Fruit fly (Drosophila melanogaster) whole organism, adult: ENCODE data around the gene TrpRS.
A peak's percentile ranks its signal among the peaks of the same experiment; 100 is the strongest.

Experiments
- CG11617 ChIP-seq: fragments of 200-800 bp; sonication (Bioruptor generic); optimal IDR thresholded peaks from 2 replicates; lab custom pipeline; 2017; ENCODE audit warnings: mild to moderate bottlenecking, missing biosample characterization, missing genetic modification reagents, missing genetic modification characterization
- CG12768 ChIP-seq: fragments of 200-800 bp; sonication (Bioruptor generic); optimal IDR thresholded peaks from 2 replicates; lab custom pipeline; 2017; ENCODE audit warnings: missing biosample characterization, missing genetic modification characterization, mild to moderate bottlenecking, moderate library complexity, missing genetic modification reagents
- CG14711 ChIP-seq: fragments of 200-800 bp; sonication (Bioruptor generic); optimal IDR thresholded peaks from 2 replicates; lab custom pipeline; 2018; ENCODE audit warnings: missing biosample characterization, mild to moderate bottlenecking, missing genetic modification characterization, moderate library complexity
- CG1620 ChIP-seq: fragments of 200-800 bp; sonication (Bioruptor generic); optimal IDR thresholded peaks from 2 replicates; lab custom pipeline; 2016; ENCODE audit warnings: missing biosample characterization, missing genetic modification characterization
- CG33017 ChIP-seq: fragments of 200-800 bp; sonication (Bioruptor generic); optimal IDR thresholded peaks from 2 replicates; lab custom pipeline; 2018; ENCODE audit warnings: missing biosample characterization, mild to moderate bottlenecking, missing genetic modification characterization, moderate library complexity
- CG5204 ChIP-seq: fragments of 200-800 bp; sonication (Bioruptor generic); optimal IDR thresholded peaks from 2 replicates; lab custom pipeline; 2016; ENCODE audit warnings: missing biosample characterization, missing genetic modification characterization
- CG7045 ChIP-seq: fragments of 200-800 bp; sonication (Bioruptor generic); optimal IDR thresholded peaks from 2 replicates; lab custom pipeline; 2017; ENCODE audit warnings: missing biosample characterization, mild to moderate bottlenecking, missing genetic modification characterization
- CG7101 ChIP-seq: fragments of 200-800 bp; sonication (Bioruptor generic); optimal IDR thresholded peaks from 2 replicates; lab custom pipeline; 2018; ENCODE audit warnings: missing biosample characterization, mild to moderate bottlenecking, missing genetic modification characterization, moderate library complexity
- Clk ChIP-seq: fragments of 200-800 bp; sonication (Bioruptor generic); optimal IDR thresholded peaks from 2 replicates; lab custom pipeline; 2017; ENCODE audit warnings: missing biosample characterization, missing genetic modification characterization
- Crg-1 ChIP-seq: fragments of 200-800 bp; sonication (Bioruptor generic); optimal IDR thresholded peaks from 2 replicates; lab custom pipeline; 2016; ENCODE audit warnings: missing biosample characterization, missing genetic modification characterization
- Hr96 ChIP-seq: fragments of 200-800 bp; sonication (Bioruptor generic); optimal IDR thresholded peaks from 2 replicates; lab custom pipeline; 2016; ENCODE audit warnings: missing biosample characterization, missing genetic modification characterization
- Mnt ChIP-seq: fragments of 200-800 bp; sonication (Bioruptor generic); optimal IDR thresholded peaks from 2 replicates; lab custom pipeline; 2016; ENCODE audit warnings: missing biosample characterization, mild to moderate bottlenecking, missing genetic modification characterization
- bab1 ChIP-seq: fragments of 200-800 bp; sonication (Bioruptor generic); optimal IDR thresholded peaks from 3 replicates; lab custom pipeline; 2019; ENCODE audit warnings: missing biosample characterization, mild to moderate bottlenecking, missing genetic modification characterization, moderate library complexity
- cic ChIP-seq: fragments of 200-800 bp; sonication (Bioruptor generic); optimal IDR thresholded peaks from 2 replicates; lab custom pipeline; 2017; ENCODE audit warnings: missing biosample characterization, mild to moderate bottlenecking, missing genetic modification characterization, moderate library complexity
- cnc ChIP-seq, 2 experiments: fragments of >200 bp; optimal IDR thresholded peaks; 2 replicates each; lab custom pipeline; 2017
- kay ChIP-seq: fragments of 200-800 bp; sonication (Bioruptor generic); peaks from one replicate; lab custom pipeline; 2016; ENCODE audit warnings: missing biosample characterization, missing genetic modification characterization, borderline replicate concordance
- ovo ChIP-seq: fragments of 200-800 bp; sonication (Bioruptor generic); optimal IDR thresholded peaks from 2 replicates; lab custom pipeline; 2016; ENCODE audit warnings: missing biosample characterization, missing genetic modification characterization
- pad ChIP-seq: fragments of 200-800 bp; sonication (Bioruptor generic); optimal IDR thresholded peaks from 3 replicates; lab custom pipeline; 2017; ENCODE audit warnings: missing biosample characterization, missing genetic modification characterization, mild to moderate bottlenecking, moderate library complexity, missing genetic modification reagents
- tj ChIP-seq: fragments of 200-800 bp; sonication (Bioruptor generic); optimal IDR thresholded peaks from 3 replicates; lab custom pipeline; 2017; ENCODE audit warnings: missing biosample characterization, mild to moderate bottlenecking, missing genetic modification characterization, moderate library complexity
- toe ChIP-seq: fragments of 200-800 bp; sonication (Bioruptor generic); optimal IDR thresholded peaks from 2 replicates; lab custom pipeline; 2016; ENCODE audit warnings: missing biosample characterization, missing genetic modification characterization

TrpRS gene

DNA sequence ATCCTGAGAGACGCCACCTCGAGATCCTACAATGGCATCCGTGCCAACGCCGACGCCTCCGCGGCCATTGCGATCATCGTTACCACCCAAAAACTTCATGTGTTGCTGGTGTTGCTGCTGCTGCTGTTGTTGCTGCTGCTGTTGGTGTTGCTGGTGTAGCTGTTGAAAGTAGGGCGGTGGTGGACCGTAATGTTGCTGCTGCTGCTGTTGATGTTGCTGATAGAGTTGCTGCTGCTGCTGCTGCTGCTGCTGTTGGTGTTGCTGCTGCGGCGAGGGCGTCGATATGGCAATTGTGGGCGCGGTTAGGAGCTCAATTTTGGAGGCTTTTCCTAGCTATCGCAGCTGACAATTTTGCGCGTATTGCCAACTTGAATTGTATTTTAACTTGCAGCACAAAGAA, 32.9 kb downstream of the TrpRS start:
- TF ChIP-seq bab1 (no peak), Clk (GFP tag; lab: Kevin White, UChicago) (no peak), Mnt (GFP tag; lab: Kevin White, UChicago) (no peak), CG12768 (GFP tag; lab: Kevin White, UChicago) (no peak), ovo (GFP tag; lab: Kevin White, UChicago) (no peak), CG33017 (no peak), Crg-1 (GFP tag; lab: Kevin White, UChicago) (no peak), CG5204 (no peak), CG14711 (tag; lab: Kevin White, UChicago) (no peak)

DNA sequence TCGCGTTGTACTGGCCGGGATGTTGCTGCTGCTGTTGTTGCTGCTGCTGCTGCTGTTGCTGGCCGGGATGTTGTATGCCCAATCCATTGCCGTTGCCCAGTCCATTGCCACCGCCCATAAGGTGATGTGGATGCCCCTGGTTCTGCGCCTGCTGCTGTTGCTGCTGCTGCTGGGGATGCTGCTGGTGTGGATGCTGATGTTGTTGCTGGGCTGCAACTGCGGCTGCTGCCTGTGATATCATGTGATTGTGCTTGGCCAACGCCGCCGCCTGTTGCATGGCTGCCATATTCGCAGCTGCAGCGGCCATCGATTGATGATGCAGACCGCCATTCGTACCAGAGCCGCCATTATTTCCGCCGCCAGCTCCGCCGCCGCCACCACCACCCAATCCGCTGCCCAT, 34.4 kb downstream of the TrpRS start:
- no peak for TF ChIP-seq cic (GFP tag; lab: Kevin White, UChicago)
- TF ChIP-seq CG5204 = no peak
- no peak for TF ChIP-seq Clk (GFP tag; lab: Kevin White, UChicago)
- no peak for TF ChIP-seq Crg-1 (GFP tag; lab: Kevin White, UChicago)
- no peak for TF ChIP-seq CG11617 (GFP tag; lab: Kevin White, UChicago)
- no peak for TF ChIP-seq CG7045 (GFP tag; lab: Kevin White, UChicago)
- TF ChIP-seq CG33017 = no peak
- TF ChIP-seq kay = no peak
- no peak for TF ChIP-seq CG1620 (GFP tag; lab: Kevin White, UChicago)
- no peak for TF ChIP-seq CG14711 (tag; lab: Kevin White, UChicago)
- no peak for TF ChIP-seq CG7101
- no peak for TF ChIP-seq CG12768 (GFP tag; lab: Kevin White, UChicago)
- TF ChIP-seq cnc (optimal IDR thresholded peaks at IDR 0.05; lab: Kevin White, UChicago) = no peak
- TF ChIP-seq pad = no peak
- no peak for TF ChIP-seq bab1
- no peak for TF ChIP-seq ovo (GFP tag; lab: Kevin White, UChicago)
- TF ChIP-seq Mnt (GFP tag; lab: Kevin White, UChicago) = no peak
- TF ChIP-seq toe (GFP tag; lab: Kevin White, UChicago) = no peak
- TF ChIP-seq Hr96 (GFP tag; lab: Kevin White, UChicago) = no peak
- TF ChIP-seq tj (GFP tag; lab: Kevin White, UChicago) = no peak

DNA sequence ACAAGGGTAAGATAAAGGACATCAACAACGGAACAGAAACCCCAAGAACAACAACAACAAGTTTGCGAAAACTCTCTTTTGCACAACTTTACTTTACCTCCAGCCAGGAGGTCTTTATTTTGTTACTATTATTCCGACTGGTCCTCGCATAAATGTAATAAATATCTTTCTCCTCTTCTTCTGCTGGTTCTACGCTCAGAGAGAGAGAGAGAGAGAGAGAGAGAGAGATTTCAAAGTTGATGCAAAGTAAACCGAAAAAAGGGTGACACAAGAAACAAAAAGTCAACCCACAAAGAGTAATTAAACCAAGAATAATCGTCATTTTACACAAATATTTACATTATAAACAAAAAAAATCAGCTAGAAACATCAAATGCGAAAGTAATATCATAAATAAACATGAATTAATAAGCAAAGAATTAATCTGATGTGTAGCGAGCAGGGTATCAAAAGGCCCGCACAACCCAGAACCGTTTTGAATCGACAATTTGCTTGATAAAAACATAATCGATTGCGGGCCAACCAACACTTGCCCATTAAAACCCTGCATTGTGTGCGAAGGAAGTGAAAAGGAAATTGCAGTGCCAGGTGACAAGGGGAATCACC, 36.6 kb downstream of the TrpRS start:
- no peak for TF ChIP-seq CG11617 (GFP tag; lab: Kevin White, UChicago)
- TF ChIP-seq bab1 = peak; percentile 46
- TF ChIP-seq CG5204 = no peak
- no peak for TF ChIP-seq kay
- TF ChIP-seq CG7101 = no peak

DNA sequence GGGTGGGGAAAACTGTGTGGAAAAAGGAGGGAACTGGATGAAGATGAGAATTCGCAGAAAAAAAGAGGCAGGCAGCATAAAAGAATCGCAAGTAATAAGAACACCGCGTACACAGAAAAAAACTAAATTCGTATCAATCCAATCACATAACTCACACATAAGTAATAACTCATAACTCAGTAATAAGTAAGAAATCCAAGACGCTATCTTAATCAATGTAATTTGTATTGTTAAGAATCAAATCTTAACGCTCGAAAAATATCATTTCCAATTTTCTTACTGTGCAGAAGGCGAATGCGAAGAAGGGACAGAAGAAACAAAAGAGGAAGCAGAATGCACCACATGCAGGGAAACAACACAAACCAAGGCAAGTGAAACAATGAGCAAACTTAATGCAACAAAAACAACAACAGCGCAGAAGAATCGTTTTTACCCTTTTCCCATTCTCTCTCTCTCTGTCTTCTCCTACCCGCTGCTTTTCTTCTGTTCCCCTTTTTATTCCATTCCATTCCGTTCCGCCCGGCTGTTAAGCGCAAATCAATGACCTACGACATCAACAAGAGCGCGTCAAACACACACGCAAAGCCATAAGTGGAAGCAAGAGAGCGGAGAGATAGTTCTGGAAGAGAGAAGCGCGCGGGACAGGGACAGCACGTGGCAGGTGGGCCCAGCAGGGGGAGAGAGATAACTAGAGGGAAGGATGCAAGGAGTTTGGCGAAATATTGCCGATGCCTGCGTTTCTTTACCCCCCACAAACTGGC, 37.4 kb downstream of the TrpRS start:
- TF ChIP-seq CG1620 (GFP tag; lab: Kevin White, UChicago) (peak; percentile 43), CG14711 (tag; lab: Kevin White, UChicago) (peak; percentile 80), bab1 (peak; percentile 93), toe (GFP tag; lab: Kevin White, UChicago) (no peak), CG5204 (no peak), CG7045 (GFP tag; lab: Kevin White, UChicago) (peak; percentile 37), cnc (optimal IDR thresholded peaks at IDR 0.05; lab: Kevin White, UChicago) (no peak), CG12768 (GFP tag; lab: Kevin White, UChicago) (no peak), tj (GFP tag; lab: Kevin White, UChicago) (peak; percentile 56), kay (peak; percentile 34), CG11617 (GFP tag; lab: Kevin White, UChicago) (peak; percentile 73), ovo (GFP tag; lab: Kevin White, UChicago) (no peak), Clk (GFP tag; lab: Kevin White, UChicago) (no peak), CG33017 (peak; percentile 37), pad (peak; percentile 98), cic (GFP tag; lab: Kevin White, UChicago) (no peak), Mnt (GFP tag; lab: Kevin White, UChicago) (peak; percentile 38), Hr96 (GFP tag; lab: Kevin White, UChicago) (no peak), Crg-1 (GFP tag; lab: Kevin White, UChicago) (peak; percentile 47), CG7101 (peak; percentile 72)

DNA sequence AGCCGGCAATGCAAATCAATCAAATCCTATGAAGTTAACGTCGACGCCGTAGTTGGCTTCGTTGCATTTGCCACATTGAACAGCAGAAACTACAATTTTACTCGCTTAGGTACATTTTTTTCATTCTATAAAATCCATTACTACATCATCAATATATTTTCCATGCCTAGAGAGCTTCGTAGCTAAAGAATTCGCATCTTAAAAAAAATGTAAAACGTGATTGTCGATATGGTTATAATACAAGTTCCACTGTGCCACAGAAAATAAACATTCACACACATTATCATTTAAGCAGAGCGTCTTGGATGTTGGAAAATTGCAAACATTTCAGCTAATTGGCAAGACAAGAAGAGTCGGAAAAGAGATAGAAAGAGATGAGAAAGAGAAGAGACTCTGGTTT, 38.8 kb downstream of the TrpRS start:
- TF ChIP-seq CG12768 (GFP tag; lab: Kevin White, UChicago) = no peak
- TF ChIP-seq ovo (GFP tag; lab: Kevin White, UChicago) = no peak
- TF ChIP-seq Mnt (GFP tag; lab: Kevin White, UChicago) = no peak
- TF ChIP-seq CG7045 (GFP tag; lab: Kevin White, UChicago) = no peak
- TF ChIP-seq bab1 = no peak
- TF ChIP-seq CG11617 (GFP tag; lab: Kevin White, UChicago) = no peak
- TF ChIP-seq CG5204 = no peak
- TF ChIP-seq Crg-1 (GFP tag; lab: Kevin White, UChicago) = no peak
- no peak for TF ChIP-seq CG7101
- TF ChIP-seq Hr96 (GFP tag; lab: Kevin White, UChicago) = no peak
- TF ChIP-seq cic (GFP tag; lab: Kevin White, UChicago) = no peak
- TF ChIP-seq Clk (GFP tag; lab: Kevin White, UChicago) = no peak
- TF ChIP-seq pad = no peak
- no peak for TF ChIP-seq cnc (optimal IDR thresholded peaks at IDR 0.05; lab: Kevin White, UChicago)
- no peak for TF ChIP-seq toe (GFP tag; lab: Kevin White, UChicago)
- no peak for TF ChIP-seq tj (GFP tag; lab: Kevin White, UChicago)
- no peak for TF ChIP-seq CG14711 (tag; lab: Kevin White, UChicago)

DNA sequence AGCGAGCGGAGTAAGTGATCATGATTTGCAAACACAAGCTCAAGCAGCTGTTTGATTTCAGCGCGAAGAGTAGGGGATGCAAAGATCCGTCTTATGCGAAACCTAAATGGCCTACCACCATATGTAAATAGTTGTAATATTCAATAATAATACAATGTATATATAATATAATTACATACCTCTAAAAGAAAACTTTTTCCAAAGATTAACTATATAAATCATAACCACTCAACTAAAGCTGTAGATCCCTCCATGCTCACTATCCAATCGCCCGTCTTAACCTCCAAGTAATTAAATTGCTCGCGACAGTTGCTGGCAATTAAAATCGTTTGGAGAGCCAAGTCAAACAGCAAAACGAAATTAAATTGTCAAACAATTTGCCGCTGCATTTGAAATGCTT, 39.4 kb downstream of the TrpRS start:
- TF ChIP-seq bab1 = peak; percentile 85
- peak; percentile 82 for TF ChIP-seq CG7101
- peak; percentile 85 for TF ChIP-seq CG14711 (tag; lab: Kevin White, UChicago)
- TF ChIP-seq CG11617 (GFP tag; lab: Kevin White, UChicago) = peak; percentile 38
- no peak for TF ChIP-seq cnc (optimal IDR thresholded peaks at IDR 0.05; lab: Kevin White, UChicago)
- peak; percentile 87 for TF ChIP-seq CG33017
- TF ChIP-seq CG7045 (GFP tag; lab: Kevin White, UChicago) = peak; percentile 63
- TF ChIP-seq Hr96 (GFP tag; lab: Kevin White, UChicago) = no peak
- no peak for TF ChIP-seq CG5204
- peak; percentile 38 for TF ChIP-seq Crg-1 (GFP tag; lab: Kevin White, UChicago)
- TF ChIP-seq Clk (GFP tag; lab: Kevin White, UChicago) = no peak
- no peak for TF ChIP-seq tj (GFP tag; lab: Kevin White, UChicago)
- peak; percentile 37 for TF ChIP-seq CG12768 (GFP tag; lab: Kevin White, UChicago)
